Worm (Caenorhabditis elegans) whole organism, L2 larva: ENCODE measurements around the gene hlh-1.
A peak's percentile ranks its signal among the peaks of the same experiment; 100 is the strongest.

Experiments
- C34F6.9 ChIP-seq: fragments of 150-350 bp; optimal IDR thresholded peaks from 2 replicates; lab custom pipeline; 2014; ENCODE audit warnings: missing biosample characterization, missing genetic modification characterization
- F13H6.1 ChIP-seq: sonication (generic microtip); optimal IDR thresholded peaks from 2 replicates; lab custom pipeline; 2016; ENCODE audit warnings: missing genetic modification characterization, missing compliant biosample characterization
- R02D3.7 ChIP-seq: fragments of 150-350 bp; optimal IDR thresholded peaks from 2 replicates; lab custom pipeline; 2014; ENCODE audit warnings: missing biosample characterization, missing genetic modification characterization
- ZK546.5 ChIP-seq: sonication (generic microtip); optimal IDR thresholded peaks from 2 replicates; lab custom pipeline; 2017; ENCODE audit warnings: missing biosample characterization, missing genetic modification characterization
- aly-2 ChIP-seq: fragments of 150-350 bp; optimal IDR thresholded peaks from 2 replicates; lab custom pipeline; 2014; ENCODE audit warnings: missing biosample characterization, missing genetic modification characterization
- ama-1 ChIP-seq: fragments of 150-350 bp; optimal IDR thresholded peaks from 2 replicates; lab custom pipeline; 2018; ENCODE audit warnings: inconsistent platforms
- blmp-1 ChIP-seq: sonication (generic microtip); optimal IDR thresholded peaks from 2 replicates; lab custom pipeline; 2017; ENCODE audit warnings: missing genetic modification characterization, mild to moderate bottlenecking, missing compliant biosample characterization, antibody characterized with exemption, moderate library complexity; ENCODE audit not compliant: insufficient read depth
- ceh-16 ChIP-seq: fragments of 150-350 bp; optimal IDR thresholded peaks from 2 replicates; lab custom pipeline; 2014; ENCODE audit warnings: missing biosample characterization, missing genetic modification characterization
- ceh-82 ChIP-seq: fragments of 150-350 bp; optimal IDR thresholded peaks from 2 replicates; lab custom pipeline; 2014; ENCODE audit warnings: missing biosample characterization, missing genetic modification characterization
- crh-2 ChIP-seq: sonication (generic microtip); optimal IDR thresholded peaks from 2 replicates; lab custom pipeline; 2017; ENCODE audit warnings: missing biosample characterization, missing genetic modification characterization
- dmd-4 ChIP-seq: sonication (generic microtip); optimal IDR thresholded peaks from 2 replicates; lab custom pipeline; 2017; ENCODE audit warnings: missing biosample characterization, missing genetic modification characterization
- elt-3 ChIP-seq: sonication (generic microtip); optimal IDR thresholded peaks from 2 replicates; lab custom pipeline; 2017; ENCODE audit warnings: missing biosample characterization, missing genetic modification characterization
- fos-1 ChIP-seq: fragments of 150-350 bp; optimal IDR thresholded peaks from 2 replicates; lab custom pipeline; 2014; ENCODE audit warnings: missing biosample characterization, missing genetic modification characterization
- gmeb-1 ChIP-seq: fragments of 150-350 bp; optimal IDR thresholded peaks from 2 replicates; lab custom pipeline; 2014; ENCODE audit warnings: missing biosample characterization, missing genetic modification characterization
- lin-11 ChIP-seq: fragments of 150-350 bp; sonication (generic microtip); optimal IDR thresholded peaks from 2 replicates; lab custom pipeline; 2014; ENCODE audit warnings: missing biosample characterization, missing genetic modification characterization, inconsistent platforms, mixed read lengths
- lsy-2 ChIP-seq, 2 experiments: fragments of 150-350 bp in 1 of 2; sonication (generic microtip) in 1 of 2; optimal IDR thresholded peaks; 2 replicates each; lab custom pipeline; 2014 to 2017; ENCODE audit warnings: missing biosample characterization in 2 of 2, missing genetic modification characterization in 2 of 2
- mab-5 ChIP-seq: fragments of 150-350 bp; optimal IDR thresholded peaks from 2 replicates; lab custom pipeline; 2014; ENCODE audit warnings: missing biosample characterization, missing genetic modification characterization
- mbf-1 ChIP-seq: sonication (generic microtip); optimal IDR thresholded peaks from 2 replicates; lab custom pipeline; 2017; ENCODE audit warnings: missing biosample characterization, missing genetic modification characterization
- mdl-1 ChIP-seq, 2 experiments: fragments of 150-350 bp in 1 of 2; sonication (generic microtip) in 1 of 2; optimal IDR thresholded peaks; 2 replicates each; lab custom pipeline; 2017; ENCODE audit warnings: missing biosample characterization in 2 of 2, missing genetic modification characterization in 2 of 2
- nhr-10 ChIP-seq: sonication (generic microtip); optimal IDR thresholded peaks from 2 replicates; lab custom pipeline; 2017; ENCODE audit warnings: missing biosample characterization, missing genetic modification characterization
- nhr-11 ChIP-seq: fragments of 150-350 bp; optimal IDR thresholded peaks from 2 replicates; lab custom pipeline; 2014; ENCODE audit warnings: missing biosample characterization, missing genetic modification characterization
- nhr-12 ChIP-seq: fragments of 150-350 bp; optimal IDR thresholded peaks from 2 replicates; lab custom pipeline; 2014; ENCODE audit warnings: missing biosample characterization, missing genetic modification characterization
- nhr-129 ChIP-seq: fragments of 150-350 bp; optimal IDR thresholded peaks from 2 replicates; lab custom pipeline; 2014; ENCODE audit warnings: missing biosample characterization, missing genetic modification characterization
- nhr-21 ChIP-seq: fragments of 150-350 bp; optimal IDR thresholded peaks from 2 replicates; lab custom pipeline; 2014; ENCODE audit warnings: missing biosample characterization, missing genetic modification characterization
- nhr-23 ChIP-seq: fragments of 150-350 bp; optimal IDR thresholded peaks from 2 replicates; lab custom pipeline; 2014; ENCODE audit warnings: missing biosample characterization, missing genetic modification reagents, missing genetic modification characterization
- nhr-237 ChIP-seq: fragments of 150-350 bp; optimal IDR thresholded peaks from 2 replicates; lab custom pipeline; 2014; ENCODE audit warnings: missing biosample characterization, missing genetic modification characterization
- nhr-25 ChIP-seq: fragments of 150-350 bp; sonication (generic microtip); optimal IDR thresholded peaks from 3 replicates; lab custom pipeline; 2014; ENCODE audit warnings: missing biosample characterization, missing genetic modification characterization
- nhr-6 ChIP-seq: fragments of 150-350 bp; optimal IDR thresholded peaks from 2 replicates; lab custom pipeline; 2014; ENCODE audit warnings: missing biosample characterization, missing genetic modification characterization
- nhr-77 ChIP-seq: fragments of 150-350 bp; optimal IDR thresholded peaks from 2 replicates; lab custom pipeline; 2014; ENCODE audit warnings: missing biosample characterization, missing genetic modification characterization
- peb-1 ChIP-seq: fragments of 150-350 bp; optimal IDR thresholded peaks from 2 replicates; lab custom pipeline; 2014; ENCODE audit warnings: missing biosample characterization, missing genetic modification characterization
- sem-4 ChIP-seq: fragments of 150-350 bp; optimal IDR thresholded peaks from 2 replicates; lab custom pipeline; 2014; ENCODE audit warnings: missing biosample characterization, missing genetic modification reagents, missing genetic modification characterization
- skn-1 ChIP-seq: sonication (generic microtip); optimal IDR thresholded peaks from 2 replicates; lab custom pipeline; 2017; ENCODE audit warnings: missing biosample characterization, missing genetic modification characterization
- sma-3 ChIP-seq: sonication (generic microtip); optimal IDR thresholded peaks from 2 replicates; lab custom pipeline; 2016; ENCODE audit warnings: missing genetic modification reagents, missing genetic modification characterization, missing compliant biosample characterization
- sma-9 ChIP-seq, 2 experiments: fragments of 150-350 bp in 1 of 2; sonication (generic microtip) in 1 of 2; optimal IDR thresholded peaks; 2 replicates each; lab custom pipeline; 2014 to 2016; ENCODE audit warnings: missing genetic modification characterization in 2 of 2, mild to moderate bottlenecking in 1 of 2, missing biosample characterization in 1 of 2, missing compliant biosample characterization in 1 of 2, missing genetic modification reagents in 1 of 2, moderate library complexity in 1 of 2
- snpc-4 ChIP-seq: fragments of 150-350 bp; optimal IDR thresholded peaks from 2 replicates; lab custom pipeline; 2014; ENCODE audit warnings: missing biosample characterization, missing genetic modification characterization
- unc-39 ChIP-seq: fragments of 150-350 bp; optimal IDR thresholded peaks from 2 replicates; lab custom pipeline; 2014; ENCODE audit warnings: missing biosample characterization, missing genetic modification characterization
- unc-55 ChIP-seq: fragments of 150-350 bp; sonication (generic microtip); optimal IDR thresholded peaks from 3 replicates; lab custom pipeline; 2014; ENCODE audit warnings: missing biosample characterization, missing genetic modification reagents, missing genetic modification characterization
- unc-62 ChIP-seq: fragments of 150-350 bp; optimal IDR thresholded peaks from 2 replicates; lab custom pipeline; 2014; ENCODE audit warnings: missing biosample characterization, missing genetic modification reagents, missing genetic modification characterization
- zag-1 ChIP-seq: fragments of 150-350 bp; optimal IDR thresholded peaks from 2 replicates; lab custom pipeline; 2014; ENCODE audit warnings: missing biosample characterization, missing genetic modification characterization
- ztf-4 ChIP-seq: fragments of 150-350 bp; optimal IDR thresholded peaks from 2 replicates; lab custom pipeline; 2014; ENCODE audit warnings: missing biosample characterization, missing genetic modification characterization

hlh-1 gene

ce11 chrII:4482021-4482420, 36.4 kb upstream of the hlh-1 start, which contains the start of gene T05C1.2:
TSS of gene T05C1.2 (minus strand) at chrII:4482121.
- TF ChIP-seq sma-3 (GFP tag; lab: Kevin White, UChicago) (no peak), nhr-23 (tag; lab: Kevin White, UChicago) (no peak)
- TF ChIP-seq, all 48 proteins: peak for 0

ce11 chrII:4489288-4489687, 29.1 kb upstream of the hlh-1 start, which contains the start of gene T05C1.3:
TSS of gene T05C1.3 (minus strand) at chrII:4489388.
- TF ChIP-seq ZK546.5 (tag; lab: Kevin White, UChicago): no peak
- TF ChIP-seq mab-5: no peak
- no peak for TF ChIP-seq nhr-21 (tag; lab: Kevin White, UChicago)
- TF ChIP-seq zag-1 (tag; lab: Kevin White, UChicago): no peak
- no peak for TF ChIP-seq nhr-6 (tag; lab: Kevin White, UChicago)
- TF ChIP-seq ama-1 (lab: Kevin White, UChicago): no peak
- no peak for TF ChIP-seq nhr-10 (tag; lab: Kevin White, UChicago)
- no peak for TF ChIP-seq fos-1
- no peak for TF ChIP-seq nhr-237
- no peak for TF ChIP-seq R02D3.7 (tag; lab: Kevin White, UChicago)
- no peak for TF ChIP-seq blmp-1 (tag; lab: Kevin White, UChicago)
- TF ChIP-seq dmd-4: no peak
- no peak for TF ChIP-seq lsy-2 (tag; optimal IDR thresholded peaks at IDR 0.05; lab: Kevin White, UChicago)
- no peak for TF ChIP-seq mdl-1 (tag; optimal IDR thresholded peaks at IDR 0.05; lab: Kevin White, UChicago)
- TF ChIP-seq sma-9 (GFP tag; optimal IDR thresholded peaks at IDR 0.05; lab: Kevin White, UChicago): no peak
- TF ChIP-seq sma-9 (tag; optimal IDR thresholded peaks at IDR 0.05; lab: Kevin White, UChicago): no peak
- TF ChIP-seq, all 48 proteins: peak for 0

ce11 chrII:4490729-4491128, 27.6 kb upstream of the hlh-1 start, which contains the start of gene T05C1.5:
TSS of gene T05C1.5 (minus strand) at chrII:4490829.
- TF ChIP-seq F13H6.1 (tag; lab: Kevin White, UChicago): no peak
- TF ChIP-seq ceh-16 (tag; lab: Kevin White, UChicago): no peak
- TF ChIP-seq, all 48 proteins: peak for 0

- no peak for TF ChIP-seq snpc-4 (tag; lab: Kevin White, UChicago)
- no peak for TF ChIP-seq aly-2
- no peak for TF ChIP-seq dmd-4
- TF ChIP-seq mdl-1 (tag; optimal IDR thresholded peaks at IDR 0.05; lab: Kevin White, UChicago): no peak
- no peak for TF ChIP-seq gmeb-1 (tag; lab: Kevin White, UChicago)
- no peak for TF ChIP-seq nhr-11
- TF ChIP-seq unc-62 (GFP tag; lab: Kevin White, UChicago): no peak
- TF ChIP-seq skn-1 (tag; lab: Kevin White, UChicago): no peak
- no peak for TF ChIP-seq nhr-237
- TF ChIP-seq ama-1 (lab: Kevin White, UChicago): no peak
- TF ChIP-seq nhr-25: no peak
- TF ChIP-seq nhr-77 (tag; lab: Kevin White, UChicago): no peak
- TF ChIP-seq F13H6.1 (tag; lab: Kevin White, UChicago): peak; percentile 48
- TF ChIP-seq lsy-2 (tag; optimal IDR thresholded peaks at IDR 0.05; lab: Kevin White, UChicago): peak in 1 of 2 experiments; percentile 45
- no peak for TF ChIP-seq mbf-1 (tag; lab: Kevin White, UChicago)
- TF ChIP-seq elt-3 (tag; lab: Kevin White, UChicago): no peak
- no peak for TF ChIP-seq peb-1
- no peak for TF ChIP-seq nhr-6 (tag; lab: Kevin White, UChicago)
- peak; percentile 69 for TF ChIP-seq sma-9 (GFP tag; optimal IDR thresholded peaks at IDR 0.05; lab: Kevin White, UChicago)
- no peak for TF ChIP-seq sma-9 (tag; optimal IDR thresholded peaks at IDR 0.05; lab: Kevin White, UChicago)
- TF ChIP-seq crh-2 (tag; lab: Kevin White, UChicago): no peak
- no peak for TF ChIP-seq lin-11
- TF ChIP-seq unc-55 (GFP tag; lab: Kevin White, UChicago): no peak
- TF ChIP-seq ztf-4: no peak
- peak; percentile 36 for TF ChIP-seq C34F6.9 (tag; lab: Kevin White, UChicago)
- TF ChIP-seq unc-39 (tag; lab: Kevin White, UChicago): no peak
- no peak for TF ChIP-seq ZK546.5 (tag; lab: Kevin White, UChicago)
- no peak for TF ChIP-seq ceh-82 (tag; lab: Kevin White, UChicago)
- no peak for TF ChIP-seq sma-3 (GFP tag; lab: Kevin White, UChicago)
- TF ChIP-seq nhr-10 (tag; lab: Kevin White, UChicago): no peak
- no peak for TF ChIP-seq blmp-1 (tag; lab: Kevin White, UChicago)
- peak; percentile 71 for TF ChIP-seq nhr-129 (tag; lab: Kevin White, UChicago)
- no peak for TF ChIP-seq sem-4 (tag; lab: Kevin White, UChicago)
- no peak for TF ChIP-seq fos-1
- TF ChIP-seq zag-1 (tag; lab: Kevin White, UChicago): no peak
- no peak for TF ChIP-seq nhr-12 (tag; lab: Kevin White, UChicago)
- TF ChIP-seq ceh-16 (tag; lab: Kevin White, UChicago): no peak
Measured at ce11 chrII:4494532-4494931, 23.8 kb upstream of the hlh-1 start.
